Fruit fly (Drosophila melanogaster) whole organism, embryonic: ENCODE measurements around the gene goe.

Experiments
- Abd-B ChIP-seq: fragments of 200-800 bp; sonication (Bioruptor generic); optimal IDR thresholded peaks from 2 replicates; lab custom pipeline; 2018; ENCODE audit warnings: missing biosample characterization, mild to moderate bottlenecking, missing genetic modification characterization, moderate library complexity
- Aef1 ChIP-seq: fragments of 200-800 bp; sonication (Bioruptor generic); IDR thresholded peaks from 3 replicates; pipeline ENCODE4 v1.3.6; 2022; ENCODE audit warnings: missing biosample characterization, missing genetic modification characterization
- Antp ChIP-seq: fragments of 200-800 bp; sonication (Bioruptor generic); optimal IDR thresholded peaks from 3 replicates; lab custom pipeline; 2016; ENCODE audit warnings: missing biosample characterization, missing genetic modification characterization
- Asciz ChIP-seq: fragments of 200-800 bp; sonication (Bioruptor generic); optimal IDR thresholded peaks from 2 replicates; lab custom pipeline; 2017; ENCODE audit warnings: missing biosample characterization, mild to moderate bottlenecking, missing genetic modification characterization, missing genetic modification reagents
- Atf-2 ChIP-seq: fragments of 200-800 bp; sonication (Bioruptor generic); optimal IDR thresholded peaks from 2 replicates; lab custom pipeline; 2016; ENCODE audit warnings: missing biosample characterization, missing genetic modification characterization
- Blimp-1 ChIP-seq: fragments of 200-800 bp; sonication (Bioruptor generic); optimal IDR thresholded peaks from 3 replicates; lab custom pipeline; 2018; ENCODE audit warnings: missing biosample characterization, missing genetic modification characterization, mild to moderate bottlenecking, moderate library complexity, missing genetic modification reagents
- CG10321 ChIP-seq: fragments of 200-800 bp; sonication (Bioruptor generic); IDR thresholded peaks from 2 replicates; pipeline ENCODE4 v1.3.6; 2022; ENCODE audit warnings: missing biosample characterization, missing genetic modification characterization
- CG10654 ChIP-seq: fragments of 200-800 bp; sonication (Bioruptor generic); optimal IDR thresholded peaks from 2 replicates; lab custom pipeline; 2016; ENCODE audit warnings: missing biosample characterization, missing genetic modification characterization
- CG10959 ChIP-seq: fragments of 200-800 bp; sonication (Bioruptor generic); IDR thresholded peaks from 2 replicates; pipeline ENCODE4 v1.3.6; 2022; ENCODE audit warnings: missing biosample characterization, missing genetic modification characterization
- CG12391 ChIP-seq: fragments of 200-800 bp; sonication (Bioruptor generic); optimal IDR thresholded peaks from 3 replicates; lab custom pipeline; 2018; ENCODE audit warnings: missing biosample characterization, mild to moderate bottlenecking, missing genetic modification characterization, moderate library complexity
- CG1792 ChIP-seq: fragments of 200-800 bp; sonication (Bioruptor generic); optimal IDR thresholded peaks from 2 replicates; lab custom pipeline; 2016; ENCODE audit warnings: missing biosample characterization, missing genetic modification characterization
- CG18619 ChIP-seq: fragments of 200-800 bp; sonication (Bioruptor generic); optimal IDR thresholded peaks from 3 replicates; lab custom pipeline; 2017; ENCODE audit warnings: missing biosample characterization, mild to moderate bottlenecking, missing genetic modification characterization
- CG2202 ChIP-seq: fragments of 200-800 bp; sonication (Bioruptor generic); optimal IDR thresholded peaks from 2 replicates; lab custom pipeline; 2018; ENCODE audit warnings: missing biosample characterization, mild to moderate bottlenecking, missing genetic modification characterization
- CG31388 ChIP-seq: fragments of 200-800 bp; sonication (Bioruptor generic); optimal IDR thresholded peaks from 2 replicates; lab custom pipeline; 2016; ENCODE audit warnings: missing biosample characterization, missing genetic modification characterization
- CG32772 ChIP-seq: fragments of 200-800 bp; sonication (Bioruptor generic); IDR thresholded peaks from 2 replicates; pipeline ENCODE4 v1.3.6; 2022; ENCODE audit warnings: missing biosample characterization, missing genetic modification characterization
- CG4617 ChIP-seq: fragments of 200-800 bp; sonication (Bioruptor generic); optimal IDR thresholded peaks from 3 replicates; lab custom pipeline; 2016; ENCODE audit warnings: missing biosample characterization, missing genetic modification characterization, borderline replicate concordance
- CG4707 ChIP-seq: fragments of 200-800 bp; sonication (Bioruptor generic); optimal IDR thresholded peaks from 2 replicates; lab custom pipeline; 2018; ENCODE audit warnings: missing biosample characterization, mild to moderate bottlenecking, missing genetic modification characterization, moderate library complexity
- CG6791 ChIP-seq: fragments of 200-800 bp; sonication (Bioruptor generic); IDR thresholded peaks from 3 replicates; pipeline ENCODE4 v1.3.6; 2022; ENCODE audit warnings: missing biosample characterization, missing genetic modification characterization; ENCODE audit not compliant: partially characterized antibody
- CG7987 ChIP-seq: fragments of 200-800 bp; sonication (Bioruptor generic); optimal IDR thresholded peaks from 2 replicates; lab custom pipeline; 2018; ENCODE audit warnings: missing biosample characterization, mild to moderate bottlenecking, missing genetic modification characterization, moderate library complexity
- CG8924 ChIP-seq: fragments of 200-800 bp; optimal IDR thresholded peaks from 3 replicates; lab custom pipeline; 2019; ENCODE audit warnings: missing biosample characterization, mild to moderate bottlenecking, missing genetic modification characterization, moderate library complexity
- CrebB ChIP-seq: fragments of 200-800 bp; sonication (Bioruptor generic); optimal IDR thresholded peaks from 3 replicates; lab custom pipeline; 2018; ENCODE audit warnings: missing biosample characterization, mild to moderate bottlenecking, missing genetic modification characterization
- Dref ChIP-seq: fragments of 200-800 bp; sonication (Bioruptor generic); IDR thresholded peaks from 2 replicates; pipeline ENCODE4 v1.3.6; 2022; ENCODE audit warnings: missing biosample characterization, missing genetic modification characterization
- Elba2 ChIP-seq: fragments of 200-800 bp; sonication (Bioruptor generic); optimal IDR thresholded peaks from 3 replicates; lab custom pipeline; 2016; ENCODE audit warnings: missing biosample characterization, missing genetic modification characterization
- Fer3 ChIP-seq: fragments of 200-800 bp; sonication (Bioruptor generic); optimal IDR thresholded peaks from 2 replicates; lab custom pipeline; 2018; ENCODE audit warnings: missing biosample characterization, mild to moderate bottlenecking, missing genetic modification characterization, moderate library complexity
- H2.0 ChIP-seq: fragments of 200-800 bp; sonication (Bioruptor generic); IDR thresholded peaks from 2 replicates; pipeline ENCODE4 v1.3.6; 2022; ENCODE audit warnings: missing biosample characterization, missing genetic modification characterization
- Kr ChIP-seq: fragments of 200-800 bp; sonication (Bioruptor generic); optimal IDR thresholded peaks from 2 replicates; lab custom pipeline; 2017; ENCODE audit warnings: missing biosample characterization, mild to moderate bottlenecking, missing genetic modification characterization
- MESR4 ChIP-seq: fragments of 200-800 bp; sonication (Bioruptor generic); optimal IDR thresholded peaks from 2 replicates; lab custom pipeline; 2018; ENCODE audit warnings: missing biosample characterization, mild to moderate bottlenecking, missing genetic modification characterization, moderate library complexity
- Sox100B ChIP-seq: fragments of 200-800 bp; sonication (Bioruptor generic); optimal IDR thresholded peaks from 3 replicates; lab custom pipeline; 2018; ENCODE audit warnings: missing biosample characterization, mild to moderate bottlenecking, missing genetic modification characterization
- Spps ChIP-seq: fragments of 200-800 bp; sonication (Bioruptor generic); optimal IDR thresholded peaks from 2 replicates; lab custom pipeline; 2018; ENCODE audit warnings: missing biosample characterization, mild to moderate bottlenecking, missing genetic modification characterization
- Xrp1 ChIP-seq: fragments of 200-800 bp; sonication (Bioruptor generic); IDR thresholded peaks from 2 replicates; pipeline ENCODE4 v1.3.6; 2022; ENCODE audit warnings: missing biosample characterization, missing genetic modification characterization
- ac ChIP-seq: fragments of 200-800 bp; sonication (Bioruptor generic); optimal IDR thresholded peaks from 3 replicates; lab custom pipeline; 2017; ENCODE audit warnings: missing biosample characterization, mild to moderate bottlenecking, missing genetic modification characterization
- ase ChIP-seq: fragments of 200-800 bp; sonication (Bioruptor generic); IDR thresholded peaks from 3 replicates; pipeline ENCODE4 v1.3.6; 2022; ENCODE audit warnings: missing biosample characterization, missing genetic modification characterization
- cad ChIP-seq: fragments of >200 bp; optimal IDR thresholded peaks from 2 replicates; lab custom pipeline; 2017; ENCODE audit warnings: missing biosample characterization, missing genetic modification characterization
- da ChIP-seq: fragments of 200-800 bp; sonication (Bioruptor generic); optimal IDR thresholded peaks from 2 replicates; lab custom pipeline; 2016; ENCODE audit warnings: missing biosample characterization, missing genetic modification characterization
- dati ChIP-seq: fragments of 200-800 bp; sonication (Bioruptor generic); IDR thresholded peaks from 2 replicates; pipeline ENCODE4 v1.3.6; 2022; ENCODE audit warnings: missing biosample characterization, missing genetic modification characterization
- disco-r ChIP-seq: fragments of 200-800 bp; sonication (Bioruptor generic); optimal IDR thresholded peaks from 2 replicates; lab custom pipeline; 2016; ENCODE audit warnings: missing biosample characterization, missing genetic modification characterization
- dysf ChIP-seq: fragments of 200-800 bp; sonication (Bioruptor generic); IDR thresholded peaks from 3 replicates; pipeline ENCODE4 v1.3.6; 2022; ENCODE audit warnings: missing biosample characterization, missing genetic modification characterization
- her ChIP-seq: fragments of 200-800 bp; sonication (Bioruptor generic); optimal IDR thresholded peaks from 2 replicates; lab custom pipeline; 2016; ENCODE audit warnings: missing biosample characterization, missing genetic modification characterization
- lilli ChIP-seq: fragments of 200-800 bp; sonication (Bioruptor generic); optimal IDR thresholded peaks from 3 replicates; lab custom pipeline; 2016; ENCODE audit warnings: missing biosample characterization, missing genetic modification characterization
- luna ChIP-seq: fragments of 200-800 bp; sonication (Bioruptor generic); optimal IDR thresholded peaks from 2 replicates; lab custom pipeline; 2016; ENCODE audit warnings: missing biosample characterization, missing genetic modification characterization
- maf-S ChIP-seq: fragments of 200-800 bp; sonication (Bioruptor generic); optimal IDR thresholded peaks from 2 replicates; lab custom pipeline; 2016; ENCODE audit warnings: missing biosample characterization, missing genetic modification characterization
- nerfin-2 ChIP-seq: fragments of 200-800 bp; sonication (Bioruptor generic); IDR thresholded peaks from 2 replicates; pipeline ENCODE4 v1.3.6; 2022; ENCODE audit warnings: missing biosample characterization, missing genetic modification characterization; ENCODE audit not compliant: partially characterized antibody
- otp ChIP-seq: fragments of 200-800 bp; sonication (Bioruptor generic); IDR thresholded peaks from 3 replicates; pipeline ENCODE4, ENCODE4 v1.3.6; 2022; ENCODE audit warnings: missing biosample characterization, missing genetic modification characterization
- pho ChIP-seq: fragments of 200-800 bp; sonication (Bioruptor generic); optimal IDR thresholded peaks from 2 replicates; lab custom pipeline; 2016; ENCODE audit warnings: missing biosample characterization, missing genetic modification characterization
- salm ChIP-seq: fragments of 200-800 bp; sonication (Bioruptor generic); optimal IDR thresholded peaks from 2 replicates; lab custom pipeline; 2018; ENCODE audit warnings: missing biosample characterization, mild to moderate bottlenecking, missing genetic modification characterization
- sens-2 ChIP-seq: fragments of 200-800 bp; sonication (Bioruptor generic); IDR thresholded peaks from 2 replicates; pipeline ENCODE4 v1.3.6; 2022; ENCODE audit warnings: missing biosample characterization, missing genetic modification characterization
- seq ChIP-seq: fragments of 200-800 bp; sonication (Bioruptor generic); IDR thresholded peaks from 2 replicates; pipeline ENCODE4 v1.3.6; 2022; ENCODE audit warnings: missing biosample characterization, missing genetic modification characterization
- sqz ChIP-seq: fragments of 200-800 bp; sonication (Bioruptor generic); optimal IDR thresholded peaks from 3 replicates; lab custom pipeline; 2018; ENCODE audit warnings: missing biosample characterization, mild to moderate bottlenecking, missing genetic modification characterization
- ssp ChIP-seq: fragments of 200-800 bp; sonication (Bioruptor generic); IDR thresholded peaks from 2 replicates; pipeline ENCODE4 v1.3.6; 2022; ENCODE audit warnings: missing biosample characterization, missing genetic modification characterization
- tll ChIP-seq, 2 experiments: fragments of 200-800 bp in 1 of 2; fragments of >200 bp in 1 of 2; sonication (Bioruptor generic) in 1 of 2; optimal IDR thresholded peaks; 2 replicates each; lab custom pipeline; 2017 to 2019; ENCODE audit warnings: missing biosample characterization in 2 of 2, missing genetic modification characterization in 2 of 2, mild to moderate bottlenecking in 1 of 2, moderate library complexity in 1 of 2

Gene goe

DNA sequence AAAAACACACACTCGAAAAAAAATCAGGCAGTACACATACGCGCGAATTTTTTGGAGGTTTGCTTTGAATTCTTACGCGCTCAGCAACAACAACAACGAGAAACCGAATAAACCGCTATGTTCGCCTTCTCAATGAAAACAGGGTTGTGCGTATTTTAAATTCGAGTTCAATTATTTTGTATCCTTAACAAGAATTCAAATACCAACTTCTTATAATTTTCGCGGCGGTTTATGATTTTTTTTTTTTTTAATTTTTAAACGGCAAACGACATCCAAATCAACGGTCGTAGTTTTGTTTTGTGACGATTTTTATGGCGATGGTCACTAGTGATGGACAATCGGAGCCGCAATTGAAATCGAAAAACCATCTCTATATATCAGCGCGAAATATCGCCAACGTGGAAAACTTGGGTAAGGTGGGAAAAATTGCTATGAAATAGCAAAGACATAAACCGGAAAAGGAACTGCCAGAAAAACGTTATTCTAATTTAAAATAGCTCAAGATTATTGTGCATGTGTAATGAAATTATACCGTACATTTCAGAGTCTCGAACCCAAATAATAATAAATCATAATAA lies at the start of gene goe (continued):
- TF ChIP-seq Abd-B (peak; percentile 81), CG6791 (peak; percentile 83), nerfin-2 (peak; percentile 64), Blimp-1 (GFP tag; lab: Kevin White, UChicago) (peak; percentile 31), CG18619 (GFP tag; lab: Kevin White, UChicago) (peak; percentile 85), sqz (GFP tag; lab: Kevin White, UChicago) (no peak), dati (GFP tag; lab: Robert Waterston, UW) (peak; percentile 43; the same call in 1 of the 2 replicates), H2.0 (GFP tag; lab: Robert Waterston, UW) (peak; percentile 78), Antp (GFP tag; lab: Kevin White, UChicago) (peak; percentile 84), pho (peak; percentile 91), her (peak; percentile 79), Atf-2 (GFP tag; lab: Kevin White, UChicago) (peak; percentile 76), tll (GFP tag; optimal IDR thresholded peaks at IDR 0.05; lab: Kevin White, UChicago) (no peak), CG7987 (GFP tag; lab: Kevin White, UChicago) (peak; percentile 83), seq (GFP tag; lab: Robert Waterston, UW) (peak; percentile 44; the same call in 1 of the 2 replicates), ase (GFP tag; lab: Robert Waterston, UW) (peak; percentile 73; the same call in 2 of the 3 replicates), CG10959 (GFP tag; lab: Robert Waterston, UW) (peak; percentile 61), CrebB (tag; lab: Kevin White, UChicago) (peak; percentile 83), CG1792 (GFP tag; lab: Kevin White, UChicago) (peak; percentile 5), cad (GFP tag; lab: Kevin White, UChicago) (no peak), Asciz (GFP tag; lab: Kevin White, UChicago) (peak; percentile 58), CG32772 (GFP tag; lab: Robert Waterston, UW) (peak; percentile 70), Fer3 (tag; lab: Kevin White, UChicago) (peak; percentile 72), Xrp1 (GFP tag; lab: Robert Waterston, UW) (peak; percentile 54), CG2202 (tag; lab: Kevin White, UChicago) (peak; percentile 61), Elba2 (peak; percentile 13), Spps (tag; lab: Kevin White, UChicago) (no peak), ac (GFP tag; lab: Kevin White, UChicago) (peak; percentile 36), CG4707 (GFP tag; lab: Kevin White, UChicago) (peak; percentile 63), da (GFP tag; lab: Kevin White, UChicago) (peak; percentile 75), CG4617 (GFP tag; lab: Kevin White, UChicago) (peak; percentile 25), sens-2 (peak; percentile 70), ssp (GFP tag; lab: Robert Waterston, UW) (peak; percentile 63), salm (tag; lab: Kevin White, UChicago) (peak; percentile 58), MESR4 (GFP tag; lab: Kevin White, UChicago) (peak; percentile 21), Dref (GFP tag; lab: Robert Waterston, UW) (peak; percentile 65), CG10654 (GFP tag; lab: Kevin White, UChicago) (peak; percentile 74), maf-S (GFP tag; lab: Kevin White, UChicago) (peak; percentile 90), CG31388 (GFP tag; lab: Kevin White, UChicago) (no peak), lilli (peak; percentile 85), CG10321 (peak; percentile 55), disco-r (peak; percentile 83), Kr (GFP tag; lab: Kevin White, UChicago) (no peak), Sox100B (GFP tag; lab: Kevin White, UChicago) (peak; percentile 29), CG12391 (peak; percentile 86), luna (peak; percentile 89), CG8924 (tag; lab: Kevin White, UChicago) (peak; percentile 30), dysf (GFP tag; lab: Robert Waterston, UW) (peak; percentile 68; the same call in 2 of the 3 replicates), otp (GFP tag; lab: Robert Waterston, UW) (peak; percentile 73; the same call in 2 of the 3 replicates), Aef1 (peak; percentile 76)
